Fruit fly (Drosophila melanogaster): ENCODE data around the gene CG11601.

CG11601 gene

DNA sequence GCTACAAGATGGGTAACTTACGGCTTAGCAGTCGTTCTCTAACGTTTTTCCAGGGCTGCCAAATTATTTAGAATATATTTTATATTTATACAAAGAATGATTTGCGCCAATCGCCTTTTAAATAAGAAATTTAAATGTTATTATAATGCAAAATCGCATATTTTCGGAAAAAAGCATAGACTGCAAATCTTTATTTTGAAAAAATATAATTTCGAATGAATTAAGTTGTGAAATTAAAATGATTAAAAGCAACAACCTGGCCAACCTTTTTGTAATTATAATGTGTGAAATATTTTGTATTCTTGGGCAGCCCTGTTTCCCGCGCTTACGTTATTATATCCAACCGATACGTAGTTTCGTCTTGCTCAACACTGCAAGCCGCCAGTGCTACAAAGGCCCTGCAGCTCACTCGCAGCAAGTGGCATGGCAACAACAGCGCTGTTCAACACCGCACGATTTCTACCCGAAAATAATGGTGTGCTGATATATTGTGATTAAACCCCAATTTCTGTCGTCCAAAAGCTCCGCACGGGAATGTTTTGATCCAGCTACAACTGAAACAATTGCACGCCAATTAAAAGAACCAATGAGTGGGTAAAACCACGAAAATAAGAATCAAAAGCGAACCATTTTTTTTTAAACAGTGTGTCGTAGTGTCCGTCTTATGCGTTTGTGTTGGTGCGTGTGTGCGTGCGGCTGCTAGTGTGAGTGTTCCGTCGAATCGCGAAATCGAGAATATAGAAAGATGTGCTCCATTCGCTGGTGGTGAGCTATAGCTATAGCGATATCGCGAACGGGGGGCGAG lies 14.6 kb upstream of the CG11601 start, which contains the start of gene Pi3K21B (continued):
- TF ChIP-seq sisA (GFP tag; IDR thresholded peaks at IDR 0.05) (peak; percentile 91), CG12219 (GFP tag; optimal IDR thresholded peaks at IDR 0.05) (peak; percentile 37), tap (tag; optimal IDR thresholded peaks at IDR 0.05) (peak; percentile 74), az2 (GFP tag; optimal IDR thresholded peaks at IDR 0.05) (peak; percentile 87), onecut (GFP tag; IDR thresholded peaks at IDR 0.05) (peak; percentile 74), CG6765 (GFP tag; optimal IDR thresholded peaks at IDR 0.05) (peak; percentile 72), CG2678 (tag; optimal IDR thresholded peaks at IDR 0.05) (peak; percentile 91), CG7786 (GFP tag; optimal IDR thresholded peaks at IDR 0.05) (peak; percentile 95), pfk (GFP tag; optimal IDR thresholded peaks at IDR 0.05) (peak; percentile 55), bowl (GFP tag; IDR thresholded peaks at IDR 0.05) (0 out of 2 replicates have a peak, but pooled peaks have one; percentile 32), CG15479 (GFP tag; optimal IDR thresholded peaks at IDR 0.05) (no peak), stwl (tag; optimal IDR thresholded peaks at IDR 0.05) (peak; percentile 93), CG7839 (tag; optimal IDR thresholded peaks at IDR 0.05) (peak; percentile 91), CG4360 (GFP tag; IDR thresholded peaks at IDR 0.05) (no peak), salm (tag; optimal IDR thresholded peaks at IDR 0.05) (peak; percentile 60), Sin3A (optimal IDR thresholded peaks at IDR 0.05) (peak; percentile 77), eyg (GFP tag; optimal IDR thresholded peaks at IDR 0.05) (peak; percentile 78), vnd (GFP tag; IDR thresholded peaks at IDR 0.05; ENCODE audit: partially characterized antibody) (no peak), Drgx (GFP tag; IDR thresholded peaks at IDR 0.05) (peak; percentile 56), tio (GFP tag; optimal IDR thresholded peaks at IDR 0.05) (peak; percentile 93), sqz (GFP tag; optimal IDR thresholded peaks at IDR 0.05) (peak; percentile 92), pb (GFP tag; optimal IDR thresholded peaks at IDR 0.05) (peak; percentile 90), yki (optimal IDR thresholded peaks at IDR 0.05) (no peak), fd3F (GFP tag; optimal IDR thresholded peaks at IDR 0.05) (peak; percentile 88), CG2120 (GFP tag; optimal IDR thresholded peaks at IDR 0.05) (peak; percentile 96), CG14014 (GFP tag; IDR thresholded peaks at IDR 0.05) (peak; percentile 84), fd64A (GFP tag; optimal IDR thresholded peaks at IDR 0.05) (no peak), Hsf (GFP tag; optimal IDR thresholded peaks at IDR 0.05) (peak; percentile 90), twi (tag; optimal IDR thresholded peaks at IDR 0.05) (peak; percentile 84), CG18599 (GFP tag; optimal IDR thresholded peaks at IDR 0.05) (peak; percentile 92), NfI (GFP tag; optimal IDR thresholded peaks at IDR 0.05) (peak; percentile 92), kay (GFP tag; optimal IDR thresholded peaks at IDR 0.05) (peak; percentile 91), CG17328 (GFP tag; IDR thresholded peaks at IDR 0.05) (peak; percentile 75; the same call in 1 of the 2 replicates), scrt (GFP tag; optimal IDR thresholded peaks at IDR 0.05) (peak; percentile 70), CG10979 (tag; optimal IDR thresholded peaks at IDR 0.05) (peak; percentile 80), Awh (GFP tag; IDR thresholded peaks at IDR 0.05) (0 out of 2 replicates have a peak, but pooled peaks have one; percentile 51), dimm (GFP tag; IDR thresholded peaks at IDR 0.05) (peak; percentile 64), gt (GFP tag; IDR thresholded peaks at IDR 0.05) (0 out of 2 replicates have a peak, but pooled peaks have one; percentile 56), dysf (GFP tag; IDR thresholded peaks at IDR 0.05) (peak; percentile 89), CG2875 (GFP tag; optimal IDR thresholded peaks at IDR 0.05) (peak; percentile 74), hkb (optimal IDR thresholded peaks at IDR 0.05) (peak; percentile 40), hkb (GFP tag; IDR thresholded peaks at IDR 0.05) (peak; percentile 82), ftz-f1 (GFP tag; optimal IDR thresholded peaks at IDR 0.05) (peak; percentile 33), CHES-1-like (GFP tag; optimal IDR thresholded peaks at IDR 0.05) (peak; percentile 87), CG11723 (GFP tag; optimal IDR thresholded peaks at IDR 0.05) (peak; percentile 80), CG4707 (GFP tag; optimal IDR thresholded peaks at IDR 0.05) (peak; percentile 37), CG13287 (GFP tag; IDR thresholded peaks at IDR 0.05; ENCODE audit: partially characterized antibody) (peak; percentile 44; the same call in 1 of the 2 replicates), cas (GFP tag; IDR thresholded peaks at IDR 0.05) (peak; percentile 30; the same call in 1 of the 2 replicates), so (GFP tag; IDR thresholded peaks at IDR 0.05) (peak; percentile 83), repo (GFP tag; optimal IDR thresholded peaks at IDR 0.05) (peak; percentile 90)

All from whole organism, embryonic.